Worm (Caenorhabditis elegans) whole organism, L2 larva: ENCODE measurements around the gene T18D3.1.

Experiments
- mdl-1 ChIP-seq, 2 experiments: fragments of 150-350 bp in 1 of 2; sonication (generic microtip) in 1 of 2; optimal IDR thresholded peaks; 2 replicates each; lab custom pipeline; 2017; ENCODE audit warnings: missing biosample characterization in 2 of 2, missing genetic modification characterization in 2 of 2
- nhr-237 ChIP-seq: fragments of 150-350 bp; optimal IDR thresholded peaks from 2 replicates; lab custom pipeline; 2014; ENCODE audit warnings: missing biosample characterization, missing genetic modification characterization
- ztf-11 ChIP-seq: sonication (generic microtip); optimal IDR thresholded peaks from 2 replicates; lab custom pipeline; 2017; ENCODE audit warnings: missing biosample characterization, missing genetic modification characterization

DNA sequence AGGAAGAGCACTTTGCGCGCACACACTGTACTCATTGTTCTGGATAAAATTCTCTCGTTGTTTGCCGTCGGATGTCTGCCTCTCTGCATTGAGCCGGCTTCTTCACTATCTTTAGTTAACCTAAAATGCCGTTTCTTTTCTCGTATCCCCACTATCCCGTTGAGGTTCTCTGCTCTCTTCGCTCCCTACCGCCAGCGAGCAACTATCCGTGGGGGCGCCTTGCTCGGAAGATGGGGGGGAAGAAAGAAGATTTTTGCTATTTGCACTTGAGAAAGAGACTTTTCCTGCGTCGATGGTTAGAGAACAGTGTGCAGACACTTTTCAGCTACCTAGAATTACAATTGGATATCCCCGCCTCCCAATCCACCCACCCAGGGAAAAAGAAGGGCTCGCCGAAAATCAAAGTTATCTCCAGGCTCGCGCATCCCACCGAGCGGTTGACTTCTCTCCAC lies 13.1 kb downstream of the T18D3.1 start, which contains the start of gene myo-2:
- TF ChIP-seq mdl-1 (tag; optimal IDR thresholded peaks at IDR 0.05; lab: Kevin White, UChicago) (no peak), nhr-237 (no peak), ztf-11 (tag; lab: Kevin White, UChicago) (no peak)
